Fruit fly (Drosophila melanogaster) whole organism, larva: Measurements from ENCODE around the gene DNAlig3.

Source experiments
- noc ChIP-seq: fragments of 200-800 bp; sonication (Bioruptor generic); optimal IDR thresholded peaks from 3 replicates; lab custom pipeline; 2019; ENCODE audit warnings: missing biosample characterization, mild to moderate bottlenecking, missing genetic modification characterization, moderate library complexity

Gene DNAlig3

dm6 chr3R:12401672-12402296 lies at the start of gene DNAlig3:
Gene DNAlig3, minus strand, starts transcription at chr3R:12401839.
- TF ChIP-seq noc (tag; lab: Kevin White, UChicago) = no peak

DNA sequence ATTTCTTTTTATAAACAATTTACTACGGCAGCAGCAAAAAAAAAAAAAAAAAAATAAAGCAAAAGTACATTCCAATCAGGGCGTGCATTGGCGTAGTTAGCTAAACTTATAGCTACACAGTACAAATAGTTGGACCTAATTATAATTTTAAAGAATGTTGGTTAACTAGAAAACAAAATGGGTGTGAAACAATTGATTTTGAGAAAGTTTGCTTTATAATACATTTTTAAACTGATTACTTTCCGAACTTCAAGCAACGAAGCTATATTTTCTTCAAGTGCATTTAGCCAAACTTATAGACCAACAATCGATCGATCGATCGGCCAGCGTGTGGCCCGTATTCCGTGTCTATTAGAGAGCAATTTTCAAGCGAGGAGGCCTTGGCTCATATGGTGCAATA lies 49.7 kb upstream of the DNAlig3 start:
- TF ChIP-seq noc (tag; lab: Kevin White, UChicago) = no peak

DNA sequence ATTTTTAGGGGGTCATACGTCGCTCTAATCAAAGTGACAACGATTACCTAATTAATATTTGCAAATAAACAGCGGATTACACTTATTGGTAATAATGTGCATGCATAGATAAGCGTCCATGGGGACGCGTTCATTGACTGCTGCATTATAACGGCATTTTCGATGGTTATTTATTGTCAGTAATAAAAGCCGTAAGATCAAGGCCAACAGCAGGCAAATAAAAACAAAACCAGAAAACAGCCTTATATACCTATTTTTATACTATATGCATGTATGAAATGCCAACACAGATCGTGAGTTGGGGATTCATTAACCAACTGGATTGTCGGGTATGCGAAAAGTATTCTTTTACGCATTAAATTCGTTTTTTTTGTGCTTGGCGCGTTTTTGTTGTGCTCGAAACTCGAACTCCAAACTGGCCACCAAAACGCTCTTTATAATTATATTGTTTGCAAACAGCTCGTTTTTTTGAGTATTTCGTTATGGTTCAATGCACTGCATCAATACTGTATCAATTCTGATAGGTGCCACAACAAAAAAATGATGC lies 49.1 kb upstream of the DNAlig3 start:
- TF ChIP-seq noc (tag; lab: Kevin White, UChicago) = no peak

DNA sequence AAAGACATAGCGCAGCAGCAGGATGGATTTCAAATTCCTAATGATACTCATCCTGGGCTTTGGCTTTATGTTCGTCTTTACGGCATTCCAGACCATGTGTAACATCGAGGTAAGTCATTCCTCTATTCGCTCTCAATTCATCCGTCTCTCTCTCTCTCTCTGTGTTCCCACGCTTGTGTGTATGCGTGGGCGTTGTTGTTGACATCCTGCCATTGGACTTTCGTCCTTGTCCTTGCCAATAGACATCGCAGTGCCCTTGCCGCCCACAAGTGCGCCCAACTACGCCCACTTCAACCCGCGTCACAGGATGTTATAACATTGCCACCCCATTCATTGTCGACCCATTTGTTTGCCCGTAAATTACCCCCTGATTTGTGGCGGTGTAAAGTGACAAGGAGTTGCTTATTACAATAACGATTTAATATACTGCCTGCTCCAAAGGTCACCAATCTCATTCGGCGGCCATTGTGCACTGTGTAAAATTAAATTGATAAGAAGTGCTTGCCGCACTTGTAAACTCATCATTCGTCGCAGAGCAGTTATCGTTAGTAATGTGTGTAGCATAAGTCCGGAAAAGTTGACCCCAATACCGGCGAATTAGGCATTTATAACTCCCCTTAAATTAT lies 48.1 kb upstream of the DNAlig3 start:
- no peak for TF ChIP-seq noc (tag; lab: Kevin White, UChicago)

DNA sequence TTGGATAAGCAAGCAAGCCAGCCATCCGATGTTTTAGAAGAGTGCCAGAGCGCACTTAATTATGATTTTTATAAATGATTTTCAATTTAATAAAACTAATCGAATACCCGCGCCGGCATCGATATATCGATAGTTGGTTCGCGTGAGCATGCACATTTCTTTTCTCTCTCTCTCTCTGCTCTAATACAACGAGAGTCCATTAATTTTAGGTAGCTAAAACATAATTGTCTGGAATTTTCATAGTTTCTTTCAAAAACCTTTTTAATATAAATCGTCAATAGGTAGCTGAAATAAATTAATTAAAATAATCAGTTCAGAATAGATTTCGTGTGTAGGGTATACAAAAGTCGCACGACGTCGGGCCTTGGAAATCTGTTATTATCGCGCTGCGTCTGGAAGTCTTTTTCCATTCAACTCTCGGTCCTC lies 47.3 kb upstream of the DNAlig3 start, which contains the start of gene CG18549:
Gene CG18549, plus strand, starts transcription at position 408 of the 426 bp plus-strand sequence.
- peak; percentile 99 for TF ChIP-seq noc (tag; lab: Kevin White, UChicago)

- TF ChIP-seq noc (tag; lab: Kevin White, UChicago) = no peak
These were observed 46.7 kb upstream of the DNAlig3 start for dm6 chr3R:12448344-12448743.

DNA sequence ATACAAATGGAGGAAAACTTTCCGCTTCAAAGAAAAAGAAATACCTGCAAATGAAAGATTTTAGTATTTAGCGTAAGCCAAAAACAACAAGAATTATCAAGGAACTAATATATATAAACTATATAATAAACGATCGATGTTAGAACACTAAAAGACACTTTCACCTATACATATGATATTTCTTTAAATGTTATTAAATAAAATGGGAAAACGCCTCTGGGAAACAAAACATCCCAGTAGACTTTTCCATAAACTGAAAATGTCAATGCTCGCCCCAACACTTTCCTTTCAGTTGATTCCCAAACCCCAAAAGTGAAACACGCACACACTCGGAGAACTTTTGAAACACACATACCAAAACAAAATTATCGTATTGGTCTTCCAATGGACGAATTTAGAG lies 45.7 kb upstream of the DNAlig3 start, which contains the start of gene vrs:
Gene vrs, plus strand, starts transcription at position 301 of the 400 bp plus-strand sequence.
- no peak for TF ChIP-seq noc (tag; lab: Kevin White, UChicago)

dm6 chr3R:12445468-12445867 lies 43.8 kb upstream of the DNAlig3 start:
- TF ChIP-seq noc (tag; lab: Kevin White, UChicago) = no peak

dm6 chr3R:12443769-12444168 lies 42.1 kb upstream of the DNAlig3 start:
- no peak for TF ChIP-seq noc (tag; lab: Kevin White, UChicago)

dm6 chr3R:12442601-12443533 lies 41.2 kb upstream of the DNAlig3 start:
- TF ChIP-seq noc (tag; lab: Kevin White, UChicago) = peak; percentile 92

dm6 chr3R:12441008-12441606 lies 39.5 kb upstream of the DNAlig3 start:
- TF ChIP-seq noc (tag; lab: Kevin White, UChicago) = peak; percentile 33

DNA sequence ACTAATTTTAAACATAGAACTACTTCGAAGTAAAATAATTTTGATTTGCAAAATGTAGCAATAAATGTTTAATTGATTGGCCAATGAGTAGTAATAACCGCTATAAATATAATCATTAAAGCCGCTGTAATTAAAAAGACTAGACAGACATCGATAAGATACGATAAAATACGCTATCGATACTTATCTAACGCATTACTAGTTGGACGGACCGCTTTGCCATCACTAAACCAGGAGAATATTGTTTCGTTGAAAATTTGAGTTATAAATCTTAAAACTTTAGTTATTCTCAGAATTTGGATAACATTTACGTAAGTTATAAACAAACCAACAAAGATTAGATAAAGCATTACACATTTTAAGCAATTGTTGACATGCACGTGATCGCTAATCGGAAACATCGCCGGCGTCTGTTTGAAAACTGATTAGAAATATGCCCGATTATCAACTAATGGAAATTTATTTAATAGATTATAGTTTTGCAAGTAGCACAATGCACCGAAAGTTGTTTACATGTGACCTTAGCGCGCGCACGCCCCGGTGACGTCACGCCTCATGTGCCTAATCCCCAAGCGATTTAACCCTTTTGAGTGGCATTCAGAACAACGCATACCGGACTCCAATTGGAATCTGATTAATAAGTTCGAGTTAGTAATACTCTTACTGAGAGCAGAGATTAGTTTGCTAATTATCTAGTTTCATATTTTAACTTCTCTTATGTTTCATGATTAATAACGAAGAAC lies 37.9 kb upstream of the DNAlig3 start, which contains the start of gene Desat1:
Gene Desat1, plus strand, starts transcription at position 200 of the 743 bp plus-strand sequence.
- no peak for TF ChIP-seq noc (tag; lab: Kevin White, UChicago)

- no peak for TF ChIP-seq noc (tag; lab: Kevin White, UChicago)
These were observed 37.4 kb upstream of the DNAlig3 start, which contains the start of the genes CG17207 and CG46427 for dm6 chr3R:12439039-12439400. Gene CG17207, minus strand, starts transcription at chr3R:12439139. Gene CG46427, minus strand, starts transcription at chr3R:12439139.

DNA sequence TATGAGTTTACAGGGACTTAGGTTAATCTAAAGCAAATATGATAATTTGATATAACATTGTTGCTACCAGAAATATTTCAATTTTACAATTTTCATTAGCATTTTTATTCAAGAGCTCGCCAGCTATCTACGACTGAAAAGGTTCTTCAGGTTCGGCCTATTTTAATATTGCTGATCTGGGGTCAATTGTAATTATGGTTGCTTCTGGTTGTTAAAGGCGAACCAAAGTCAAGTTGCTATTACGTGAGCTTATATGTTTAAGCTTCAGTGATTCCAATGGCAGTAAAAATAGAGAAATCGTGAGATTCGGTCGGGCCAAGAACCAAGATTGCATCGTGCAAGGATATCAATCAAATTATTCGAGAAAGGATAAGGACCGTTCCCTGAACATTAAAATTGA lies 34.3 kb upstream of the DNAlig3 start, which contains the start of gene Desat2:
Gene Desat2, plus strand, starts transcription at position 301 of the 400 bp plus-strand sequence.
- TF ChIP-seq noc (tag; lab: Kevin White, UChicago) = no peak
